Fruit fly (Drosophila melanogaster) whole organism, pupa: Measurements from ENCODE around the gene Oamb.

ENCODE experiments used
- CG10348 ChIP-seq: fragments of 200-800 bp; sonication (Bioruptor generic); IDR thresholded peaks from 2 replicates; pipeline ENCODE4 v1.3.6; 2022; ENCODE audit warnings: missing biosample characterization, missing genetic modification characterization
- CG12605 ChIP-seq: fragments of 200-800 bp; sonication (Bioruptor generic); IDR thresholded peaks from 2 replicates; pipeline ENCODE4 v1.3.6; 2022; ENCODE audit warnings: missing biosample characterization, missing genetic modification characterization
- CG13204 ChIP-seq: fragments of 200-800 bp; sonication (Bioruptor generic); optimal IDR thresholded peaks from 2 replicates; lab custom pipeline; 2018; ENCODE audit warnings: missing biosample characterization, mild to moderate bottlenecking, missing genetic modification characterization, moderate library complexity
- CG14655 ChIP-seq: fragments of 200-800 bp; sonication (Bioruptor generic); optimal IDR thresholded peaks from 3 replicates; lab custom pipeline; 2017; ENCODE audit warnings: mild to moderate bottlenecking, missing biosample characterization, missing genetic modification reagents, missing genetic modification characterization
- CG15710 ChIP-seq: fragments of 200-800 bp; sonication (Bioruptor generic); optimal IDR thresholded peaks from 2 replicates; lab custom pipeline; 2018; ENCODE audit warnings: missing biosample characterization, mild to moderate bottlenecking, missing genetic modification characterization, moderate library complexity
- CG17806 ChIP-seq: fragments of 200-800 bp; sonication (Bioruptor generic); optimal IDR thresholded peaks from 2 replicates; lab custom pipeline; 2018; ENCODE audit warnings: missing biosample characterization, mild to moderate bottlenecking, missing genetic modification characterization, moderate library complexity
- CG32121 ChIP-seq: fragments of 200-800 bp; sonication (Bioruptor generic); IDR thresholded peaks from 2 replicates; pipeline ENCODE4 v1.3.6; 2022; ENCODE audit warnings: missing biosample characterization, missing genetic modification characterization
- CG34367 ChIP-seq: fragments of 200-800 bp; sonication (Bioruptor generic); optimal IDR thresholded peaks from 2 replicates; lab custom pipeline; 2018; ENCODE audit warnings: missing biosample characterization, mild to moderate bottlenecking, missing genetic modification characterization
- CG4496 ChIP-seq: fragments of 200-800 bp; sonication (Bioruptor generic); IDR thresholded peaks from 3 replicates; pipeline ENCODE4 v1.3.6; 2022; ENCODE audit warnings: missing biosample characterization, missing genetic modification characterization
- CG8159 ChIP-seq: fragments of 200-800 bp; sonication (Bioruptor generic); optimal IDR thresholded peaks from 3 replicates; lab custom pipeline; 2018; ENCODE audit warnings: missing biosample characterization, mild to moderate bottlenecking, missing genetic modification characterization, moderate library complexity
- CG8301 ChIP-seq: fragments of 200-800 bp; sonication (Bioruptor generic); optimal IDR thresholded peaks from 2 replicates; lab custom pipeline; 2018; ENCODE audit warnings: missing biosample characterization, mild to moderate bottlenecking, missing genetic modification characterization
- CG9948 ChIP-seq: fragments of 200-800 bp; sonication (Bioruptor generic); optimal IDR thresholded peaks from 2 replicates; lab custom pipeline; 2018; ENCODE audit warnings: missing biosample characterization, mild to moderate bottlenecking, missing genetic modification characterization, moderate library complexity
- EcR ChIP-seq: fragments of 200-800 bp; sonication (Bioruptor generic); optimal IDR thresholded peaks from 3 replicates; lab custom pipeline; 2019; ENCODE audit warnings: missing biosample characterization, missing genetic modification characterization, mild to moderate bottlenecking, moderate library complexity, missing genetic modification reagents
- Ets98B ChIP-seq: fragments of 200-800 bp; sonication (Bioruptor generic); IDR thresholded peaks from 2 replicates; pipeline ENCODE4 v1.3.6; 2022; ENCODE audit warnings: missing biosample characterization, missing genetic modification characterization
- Pif1A ChIP-seq: fragments of 200-800 bp; sonication (Bioruptor generic); optimal IDR thresholded peaks from 3 replicates; lab custom pipeline; 2016; ENCODE audit warnings: missing biosample characterization, missing genetic modification characterization
- Pif1B ChIP-seq: fragments of 200-800 bp; sonication (Bioruptor generic); optimal IDR thresholded peaks from 3 replicates; lab custom pipeline; 2016; ENCODE audit warnings: missing biosample characterization, missing genetic modification characterization
- Snoo ChIP-seq: fragments of 200-800 bp; sonication (Bioruptor generic); optimal IDR thresholded peaks from 3 replicates; lab custom pipeline; 2017; ENCODE audit warnings: missing biosample characterization, mild to moderate bottlenecking, missing genetic modification characterization, inconsistent platforms
- fd96Ca ChIP-seq: fragments of 200-800 bp; sonication (Bioruptor generic); IDR thresholded peaks from 3 replicates; pipeline ENCODE4 v1.3.6; 2022; ENCODE audit warnings: missing biosample characterization, missing genetic modification characterization
- gl ChIP-seq: fragments of 200-800 bp; sonication (Bioruptor generic); optimal IDR thresholded peaks from 2 replicates; lab custom pipeline; 2018; ENCODE audit warnings: missing biosample characterization, mild to moderate bottlenecking, missing genetic modification characterization
- rn ChIP-seq: fragments of 200-800 bp; sonication (Bioruptor generic); IDR thresholded peaks from 2 replicates; pipeline ENCODE4 v1.3.6; 2022; ENCODE audit warnings: missing biosample characterization, missing genetic modification characterization

Oamb gene

dm6 chr3R:20723491-20723890 lies 9.1 kb upstream of the Oamb start:
- TF ChIP-seq Pif1B (GFP tag; lab: Kevin White, UChicago) (no peak), CG10348 (GFP tag; lab: Robert Waterston, UW) (no peak), CG8159 (tag; lab: Kevin White, UChicago) (no peak), EcR (GFP tag; lab: Kevin White, UChicago) (no peak), CG14655 (no peak), CG4496 (GFP tag; lab: Robert Waterston, UW) (no peak), CG8301 (no peak), rn (GFP tag; lab: Robert Waterston, UW) (no peak), CG17806 (tag; lab: Kevin White, UChicago) (no peak), fd96Ca (GFP tag; lab: Robert Waterston, UW) (no peak), Ets98B (no peak), CG12605 (no peak), CG15710 (no peak), CG13204 (GFP tag; lab: Kevin White, UChicago) (no peak), CG9948 (tag; lab: Kevin White, UChicago) (no peak), Pif1A (GFP tag; lab: Kevin White, UChicago) (no peak), CG34367 (tag; lab: Kevin White, UChicago) (no peak), CG32121 (GFP tag; lab: Robert Waterston, UW) (no peak), gl (tag; lab: Kevin White, UChicago) (no peak)

dm6 chr3R:20719286-20719685 lies 4.9 kb upstream of the Oamb start:
- TF ChIP-seq CG14655 (peak; percentile 27), CG8159 (tag; lab: Kevin White, UChicago) (peak; percentile 39), Pif1B (GFP tag; lab: Kevin White, UChicago) (no peak)

DNA sequence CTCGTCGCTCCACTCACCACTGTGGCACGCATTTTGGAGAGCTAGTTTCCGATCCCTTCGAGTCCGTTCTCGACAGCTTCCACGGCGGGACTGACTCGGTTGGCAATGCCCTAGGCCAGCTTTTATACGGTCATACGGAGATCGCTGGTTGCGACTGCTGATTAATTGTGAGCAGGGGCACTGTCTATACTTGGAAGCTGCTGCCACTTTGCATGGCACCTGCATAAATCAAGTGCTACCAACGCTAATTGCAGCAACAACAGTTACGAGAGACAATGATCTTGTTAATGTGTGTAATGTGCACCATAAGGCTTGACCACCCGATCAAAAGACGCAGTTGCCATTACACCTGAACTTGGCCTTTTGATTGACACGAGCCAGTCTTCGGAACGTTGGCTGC lies 37.1 kb downstream of the Oamb start, which contains the start of gene CG4000:
Gene CG4000 (minus strand): TSS at position 101 of the 400 bp plus-strand sequence.
- TF ChIP-seq fd96Ca (GFP tag; lab: Robert Waterston, UW) (no peak), EcR (GFP tag; lab: Kevin White, UChicago) (no peak)

- no peak for TF ChIP-seq CG8301
These were observed 38.6 kb downstream of the Oamb start for dm6 chr3R:20675772-20676171.

- TF ChIP-seq gl (tag; lab: Kevin White, UChicago) (no peak), fd96Ca (GFP tag; lab: Robert Waterston, UW) (0 out of 3 replicates have a peak, but pooled peaks have one; percentile 12)
These were observed 45.2 kb downstream of the Oamb start, which contains the start of gene Cpr92F for dm6 chr3R:20669040-20669621. Cpr92F (plus strand) TSS chr3R:20669571.

DNA sequence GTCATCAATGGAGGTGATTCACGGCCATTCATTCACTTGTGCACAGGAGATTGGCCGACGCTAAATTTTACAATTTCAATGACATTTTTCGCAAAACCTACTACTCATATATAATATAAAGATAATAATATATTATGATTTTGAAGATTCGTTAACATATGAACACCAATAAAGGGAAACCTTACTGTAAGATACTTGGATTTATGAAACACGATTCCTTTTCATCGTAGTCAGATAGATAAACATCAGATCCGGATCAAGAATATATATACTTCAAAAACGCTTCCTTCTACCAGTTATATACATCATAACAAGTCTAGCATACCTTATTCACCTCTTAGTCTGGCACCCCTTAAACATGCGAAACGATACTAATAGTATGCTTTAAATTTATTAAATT lies 54.6 kb downstream of the Oamb start, which contains the start of gene Nep4:
Gene Nep4 (minus strand): TSS at position 101 of the 400 bp plus-strand sequence.
- no peak for TF ChIP-seq Pif1A (GFP tag; lab: Kevin White, UChicago)
- no peak for TF ChIP-seq CG10348 (GFP tag; lab: Robert Waterston, UW)
- TF ChIP-seq Ets98B, result no peak
- no peak for TF ChIP-seq CG12605
- no peak for TF ChIP-seq CG15710
- no peak for TF ChIP-seq CG8301
- no peak for TF ChIP-seq Pif1B (GFP tag; lab: Kevin White, UChicago)
- TF ChIP-seq CG4496 (GFP tag; lab: Robert Waterston, UW), result no peak
- no peak for TF ChIP-seq CG13204 (GFP tag; lab: Kevin White, UChicago)
- TF ChIP-seq gl (tag; lab: Kevin White, UChicago), result no peak
- TF ChIP-seq CG8159 (tag; lab: Kevin White, UChicago), result no peak
- no peak for TF ChIP-seq CG32121 (GFP tag; lab: Robert Waterston, UW)

DNA sequence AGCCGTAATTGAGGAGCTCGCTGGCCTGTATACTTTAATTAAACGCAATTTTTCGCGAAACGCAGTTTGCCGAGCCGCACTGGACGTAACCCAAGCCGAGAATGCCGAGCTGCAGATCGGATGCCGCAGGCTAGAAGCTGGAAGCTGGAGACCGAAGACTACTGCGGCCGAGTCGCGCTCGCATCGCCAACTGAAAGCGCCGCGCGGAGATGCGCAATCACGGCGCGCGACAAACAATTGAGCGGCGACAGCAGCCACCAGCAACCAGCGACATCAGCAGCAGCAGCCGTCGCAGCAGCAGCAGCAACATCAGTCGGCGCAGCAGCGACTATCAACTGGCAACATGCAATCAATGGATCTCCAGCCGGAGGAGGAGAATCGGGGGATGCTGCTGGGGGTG lies 57.7 kb downstream of the Oamb start:
- TF ChIP-seq CG4496 (GFP tag; lab: Robert Waterston, UW) (peak; percentile 60), CG32121 (GFP tag; lab: Robert Waterston, UW) (peak; percentile 77), CG8301 (no peak), Ets98B (peak; percentile 69), fd96Ca (GFP tag; lab: Robert Waterston, UW) (peak; percentile 81)

DNA sequence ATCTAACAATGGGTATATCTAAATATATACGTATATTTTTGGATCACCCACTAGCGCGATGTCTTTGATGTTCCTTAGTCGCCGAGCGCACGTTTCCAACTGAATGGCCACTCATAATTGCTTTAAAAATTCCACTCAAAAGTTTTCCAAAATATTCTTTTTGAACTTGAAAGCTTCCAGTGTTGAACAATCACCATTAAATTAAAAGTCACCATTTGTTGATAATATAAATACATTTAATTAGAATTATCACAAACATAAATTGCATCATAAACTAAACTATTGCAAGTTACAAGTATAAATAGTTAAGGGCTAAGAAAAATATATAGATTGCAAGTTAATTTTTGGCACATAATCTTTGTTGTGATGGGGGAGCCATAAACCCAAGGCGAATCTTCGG lies 62.0 kb downstream of the Oamb start, which contains the start of gene GluRIID:
Gene GluRIID (minus strand): TSS at position 101 of the 400 bp plus-strand sequence.
- TF ChIP-seq CG14655 (no peak), Ets98B (no peak), CG8301 (no peak), Snoo (tag; lab: Kevin White, UChicago) (no peak), CG34367 (tag; lab: Kevin White, UChicago) (no peak), CG17806 (tag; lab: Kevin White, UChicago) (no peak), CG9948 (tag; lab: Kevin White, UChicago) (no peak), gl (tag; lab: Kevin White, UChicago) (no peak)
